Fruit fly (Drosophila melanogaster) whole organism, embryonic: ENCODE results near the gene soti.

Experiments
- Abd-B ChIP-seq: fragments of 200-800 bp; sonication (Bioruptor generic); optimal IDR thresholded peaks from 2 replicates; lab custom pipeline; 2018; ENCODE audit warnings: missing biosample characterization, mild to moderate bottlenecking, missing genetic modification characterization, moderate library complexity
- Adf1 ChIP-seq: fragments of 200-800 bp; sonication (Bioruptor generic); IDR thresholded peaks from 2 replicates; pipeline ENCODE4 v1.3.6; 2022; ENCODE audit warnings: missing biosample characterization, missing genetic modification characterization
- Antp ChIP-seq: fragments of 200-800 bp; sonication (Bioruptor generic); optimal IDR thresholded peaks from 3 replicates; lab custom pipeline; 2016; ENCODE audit warnings: missing biosample characterization, missing genetic modification characterization
- Atf-2 ChIP-seq: fragments of 200-800 bp; sonication (Bioruptor generic); optimal IDR thresholded peaks from 2 replicates; lab custom pipeline; 2016; ENCODE audit warnings: missing biosample characterization, missing genetic modification characterization
- BEAF-32 ChIP-seq: fragments of 200-800 bp; sonication (Bioruptor generic); optimal IDR thresholded peaks from 3 replicates; lab custom pipeline; 2017; ENCODE audit warnings: missing biosample characterization, missing genetic modification characterization, mild to moderate bottlenecking, moderate library complexity, missing genetic modification reagents
- Bteb2 ChIP-seq: fragments of 200-800 bp; sonication (Bioruptor generic); optimal IDR thresholded peaks from 2 replicates; lab custom pipeline; 2016; ENCODE audit warnings: missing biosample characterization, missing genetic modification characterization
- CG1024 ChIP-seq: fragments of 200-800 bp; sonication (Bioruptor generic); IDR thresholded peaks from 2 replicates; pipeline ENCODE4 v1.3.6; 2022; ENCODE audit warnings: missing biosample characterization, missing genetic modification characterization
- CG14014 ChIP-seq: fragments of 200-800 bp; sonication (Bioruptor generic); IDR thresholded peaks from 2 replicates; pipeline ENCODE4 v1.3.6; 2022; ENCODE audit warnings: missing biosample characterization, missing genetic modification characterization
- CG14965 ChIP-seq: fragments of 200-800 bp; sonication (Bioruptor generic); optimal IDR thresholded peaks from 2 replicates; lab custom pipeline; 2016; ENCODE audit warnings: missing biosample characterization, missing genetic modification characterization, borderline replicate concordance
- CG17186 ChIP-seq: fragments of 200-800 bp; sonication (Bioruptor generic); optimal IDR thresholded peaks from 3 replicates; lab custom pipeline; 2017; ENCODE audit warnings: missing biosample characterization, missing genetic modification reagents, missing genetic modification characterization
- CG17359 ChIP-seq: fragments of 200-800 bp; sonication (Bioruptor generic); optimal IDR thresholded peaks from 3 replicates; lab custom pipeline; 2018; ENCODE audit warnings: missing biosample characterization, mild to moderate bottlenecking, missing genetic modification characterization, moderate library complexity
- CG17829 ChIP-seq: fragments of 200-800 bp; optimal IDR thresholded peaks from 2 replicates; lab custom pipeline; 2019; ENCODE audit warnings: missing biosample characterization, mild to moderate bottlenecking, missing genetic modification characterization, moderate library complexity
- CG30020 ChIP-seq: fragments of 200-800 bp; optimal IDR thresholded peaks from 2 replicates; lab custom pipeline; 2019; ENCODE audit warnings: missing biosample characterization, mild to moderate bottlenecking, missing genetic modification characterization, moderate library complexity
- CG31441 ChIP-seq: fragments of 200-800 bp; sonication (Bioruptor generic); IDR thresholded peaks from 2 replicates; pipeline ENCODE4 v1.3.6; 2022; ENCODE audit warnings: missing biosample characterization, missing genetic modification characterization
- CG3407 ChIP-seq: fragments of 200-800 bp; sonication (Bioruptor generic); optimal IDR thresholded peaks from 2 replicates; lab custom pipeline; 2018; ENCODE audit warnings: missing biosample characterization, mild to moderate bottlenecking, missing genetic modification characterization
- CG6272 ChIP-seq: fragments of 200-800 bp; sonication (Bioruptor generic); IDR thresholded peaks from 2 replicates; pipeline ENCODE4 v1.3.6; 2022; ENCODE audit warnings: missing biosample characterization, missing genetic modification characterization
- CG6813 ChIP-seq: fragments of 200-800 bp; sonication (Bioruptor generic); optimal IDR thresholded peaks from 2 replicates; lab custom pipeline; 2017; ENCODE audit warnings: missing biosample characterization, missing genetic modification characterization, mild to moderate bottlenecking, moderate library complexity, missing genetic modification reagents
- CG8281 ChIP-seq: fragments of 200-800 bp; sonication (Bioruptor generic); optimal IDR thresholded peaks from 2 replicates; lab custom pipeline; 2018; ENCODE audit warnings: missing biosample characterization, mild to moderate bottlenecking, missing genetic modification characterization, moderate library complexity
- CG8290 ChIP-seq, 3 experiments: fragments of 200-800 bp; sonication (Bioruptor generic); optimal IDR thresholded peaks; 2 replicates each; lab custom pipeline; 2016 to 2019; ENCODE audit warnings: missing biosample characterization in 3 of 3, missing genetic modification characterization in 3 of 3, mild to moderate bottlenecking in 2 of 3, moderate library complexity in 1 of 3
- CrebB ChIP-seq: fragments of 200-800 bp; sonication (Bioruptor generic); optimal IDR thresholded peaks from 3 replicates; lab custom pipeline; 2018; ENCODE audit warnings: missing biosample characterization, mild to moderate bottlenecking, missing genetic modification characterization
- D ChIP-seq, 2 experiments: fragments of 200-800 bp in 1 of 2; fragments of >200 bp in 1 of 2; sonication (Bioruptor generic) in 1 of 2; optimal IDR thresholded peaks; 2 replicates in 1 of 2; 3 replicates in 1 of 2; lab custom pipeline; 2017; ENCODE audit warnings: mild to moderate bottlenecking in 1 of 2, missing biosample characterization in 1 of 2, missing genetic modification characterization in 1 of 2, missing genetic modification reagents in 1 of 2
- Dad ChIP-seq: fragments of 200-800 bp; sonication (Bioruptor generic); optimal IDR thresholded peaks from 3 replicates; lab custom pipeline; 2016; ENCODE audit warnings: missing biosample characterization, missing genetic modification characterization
- Dip3 ChIP-seq: fragments of 200-800 bp; sonication (Bioruptor generic); optimal IDR thresholded peaks from 3 replicates; lab custom pipeline; 2016; ENCODE audit warnings: missing biosample characterization, missing genetic modification characterization
- HLHmδ ChIP-seq: fragments of 200-800 bp; sonication (Bioruptor generic); optimal IDR thresholded peaks from 2 replicates; lab custom pipeline; 2018; ENCODE audit warnings: missing biosample characterization, mild to moderate bottlenecking, missing genetic modification characterization, moderate library complexity
- Hsf ChIP-seq: fragments of 200-800 bp; sonication (Bioruptor generic); optimal IDR thresholded peaks from 3 replicates; lab custom pipeline; 2016; ENCODE audit warnings: missing biosample characterization, missing genetic modification characterization
- MBD-R2 ChIP-seq: fragments of 200-800 bp; sonication (Bioruptor generic); IDR thresholded peaks from 2 replicates; pipeline ENCODE4 v1.3.6; 2022; ENCODE audit warnings: missing biosample characterization, missing genetic modification characterization
- Nf-YA ChIP-seq: fragments of 200-800 bp; sonication (Bioruptor generic); IDR thresholded peaks from 2 replicates; pipeline ENCODE4 v1.3.6; 2022; ENCODE audit warnings: missing biosample characterization, missing genetic modification characterization
- PHDP ChIP-seq: fragments of 200-800 bp; sonication (Bioruptor generic); optimal IDR thresholded peaks from 3 replicates; lab custom pipeline; 2018; ENCODE audit warnings: missing biosample characterization, mild to moderate bottlenecking, missing genetic modification characterization, moderate library complexity
- Rx ChIP-seq: fragments of 200-800 bp; sonication (Bioruptor generic); IDR thresholded peaks from 2 replicates; pipeline ENCODE4 v1.3.6; 2022; ENCODE audit warnings: missing biosample characterization, missing genetic modification characterization
- Spps ChIP-seq: fragments of 200-800 bp; sonication (Bioruptor generic); optimal IDR thresholded peaks from 2 replicates; lab custom pipeline; 2018; ENCODE audit warnings: missing biosample characterization, mild to moderate bottlenecking, missing genetic modification characterization
- Trl ChIP-seq, 3 experiments: fragments of >200 bp in 2 of 3; fragments of 200-800 bp in 1 of 3; sonication (Bioruptor generic) in 1 of 3; optimal IDR thresholded peaks; 2 replicates in 1 of 3; 3 replicates in 2 of 3; lab custom pipeline; 2016 to 2017; ENCODE audit warnings: missing biosample characterization in 1 of 3, missing genetic modification characterization in 1 of 3
- Xrp1 ChIP-seq: fragments of 200-800 bp; sonication (Bioruptor generic); IDR thresholded peaks from 2 replicates; pipeline ENCODE4 v1.3.6; 2022; ENCODE audit warnings: missing biosample characterization, missing genetic modification characterization
- ac ChIP-seq: fragments of 200-800 bp; sonication (Bioruptor generic); optimal IDR thresholded peaks from 3 replicates; lab custom pipeline; 2017; ENCODE audit warnings: missing biosample characterization, mild to moderate bottlenecking, missing genetic modification characterization
- aop ChIP-seq: fragments of 200-800 bp; sonication (Bioruptor generic); IDR thresholded peaks from 2 replicates; pipeline ENCODE4 v1.3.6; 2022; ENCODE audit warnings: missing biosample characterization, missing genetic modification characterization
- ara ChIP-seq: fragments of 200-800 bp; sonication (Bioruptor generic); IDR thresholded peaks from 2 replicates; pipeline ENCODE4 v1.3.6; 2022; ENCODE audit warnings: missing biosample characterization, missing genetic modification characterization
- ato ChIP-seq: fragments of 200-800 bp; sonication (Bioruptor generic); IDR thresholded peaks from 2 replicates; pipeline ENCODE4 v1.3.6; 2022; ENCODE audit warnings: missing biosample characterization, missing genetic modification characterization; ENCODE audit not compliant: partially characterized antibody
- az2 ChIP-seq: fragments of 200-800 bp; sonication (Bioruptor generic); optimal IDR thresholded peaks from 3 replicates; lab custom pipeline; 2016; ENCODE audit warnings: missing biosample characterization, missing genetic modification characterization
- cg ChIP-seq: fragments of 200-800 bp; sonication (Bioruptor generic); optimal IDR thresholded peaks from 3 replicates; lab custom pipeline; 2019; ENCODE audit warnings: missing biosample characterization, mild to moderate bottlenecking, missing genetic modification characterization, moderate library complexity
- crc ChIP-seq: fragments of 200-800 bp; sonication (Bioruptor generic); optimal IDR thresholded peaks from 2 replicates; lab custom pipeline; 2016; ENCODE audit warnings: missing biosample characterization, missing genetic modification characterization
- cwo ChIP-seq: fragments of 200-800 bp; sonication (Bioruptor generic); optimal IDR thresholded peaks from 3 replicates; lab custom pipeline; 2017; ENCODE audit warnings: missing biosample characterization, missing genetic modification characterization, mild to moderate bottlenecking, moderate library complexity, missing genetic modification reagents
- dati ChIP-seq: fragments of 200-800 bp; sonication (Bioruptor generic); IDR thresholded peaks from 2 replicates; pipeline ENCODE4 v1.3.6; 2022; ENCODE audit warnings: missing biosample characterization, missing genetic modification characterization
- dimm ChIP-seq: fragments of 200-800 bp; sonication (Bioruptor generic); IDR thresholded peaks from 2 replicates; pipeline ENCODE4 v1.3.6; 2022; ENCODE audit warnings: missing biosample characterization, missing genetic modification characterization
- dmrt11E ChIP-seq: fragments of 200-800 bp; sonication (Bioruptor generic); optimal IDR thresholded peaks from 3 replicates; lab custom pipeline; 2018; ENCODE audit warnings: missing biosample characterization, mild to moderate bottlenecking, missing genetic modification characterization, moderate library complexity
- emc ChIP-seq: fragments of 200-800 bp; sonication (Bioruptor generic); optimal IDR thresholded peaks from 2 replicates; lab custom pipeline; 2016; ENCODE audit warnings: missing biosample characterization, missing genetic modification characterization
- ham ChIP-seq: fragments of 200-800 bp; sonication (Bioruptor generic); IDR thresholded peaks from 2 replicates; pipeline ENCODE4 v1.3.6; 2022; ENCODE audit warnings: missing biosample characterization, missing genetic modification characterization
- maf-S ChIP-seq: fragments of 200-800 bp; sonication (Bioruptor generic); optimal IDR thresholded peaks from 2 replicates; lab custom pipeline; 2016; ENCODE audit warnings: missing biosample characterization, missing genetic modification characterization
- nmo ChIP-seq: fragments of 200-800 bp; sonication (Bioruptor generic); optimal IDR thresholded peaks from 2 replicates; lab custom pipeline; 2018; ENCODE audit warnings: missing biosample characterization, mild to moderate bottlenecking, missing genetic modification characterization, moderate library complexity
- slbo ChIP-seq: fragments of 200-800 bp; sonication (Bioruptor generic); IDR thresholded peaks from 2 replicates; pipeline ENCODE4 v1.3.6; 2022; ENCODE audit warnings: missing biosample characterization, missing genetic modification characterization
- tna ChIP-seq: fragments of 200-800 bp; sonication (Bioruptor generic); IDR thresholded peaks from 2 replicates; pipeline ENCODE4 v1.3.6; 2022; ENCODE audit warnings: missing biosample characterization, missing genetic modification characterization; ENCODE audit not compliant: partially characterized antibody
- usp ChIP-seq: fragments of >200 bp; optimal IDR thresholded peaks from 2 replicates; lab custom pipeline; 2017; ENCODE audit warnings: missing biosample characterization, missing genetic modification characterization

soti gene

dm6 chr3R:14356619-14357018 lies 24.9 kb downstream of the soti start (continued):
- TF ChIP-seq CG8290 (GFP tag; optimal IDR thresholded peaks at IDR 0.05; lab: Kevin White, UChicago) (no peak), CG8290 (tag; optimal IDR thresholded peaks at IDR 0.05; lab: Kevin White, UChicago) (peak in 1 of 2 experiments; percentile 66), dati (GFP tag; lab: Robert Waterston, UW) (no peak), Spps (tag; lab: Kevin White, UChicago) (no peak), crc (GFP tag; lab: Kevin White, UChicago) (no peak), CG6272 (GFP tag; lab: Robert Waterston, UW) (no peak), CG31441 (no peak), CG1024 (0 out of 2 replicates have a peak, but pooled peaks have one; percentile 43), Trl (optimal IDR thresholded peaks at IDR 0.05; lab: Kevin White, UChicago) (no peak), Trl (GFP tag; optimal IDR thresholded peaks at IDR 0.05; lab: Kevin White, UChicago) (no peak), dmrt11E (tag; lab: Kevin White, UChicago) (no peak), Rx (GFP tag; lab: Robert Waterston, UW) (no peak), ato (GFP tag; lab: Robert Waterston, UW) (no peak), aop (GFP tag; lab: Robert Waterston, UW) (no peak), usp (GFP tag; lab: Kevin White, UChicago) (no peak), Nf-YA (GFP tag; lab: Robert Waterston, UW) (no peak), CG3407 (GFP tag; lab: Kevin White, UChicago) (no peak), Dad (no peak), Hsf (GFP tag; lab: Kevin White, UChicago) (no peak), CG17829 (tag; lab: Kevin White, UChicago) (no peak), CG6813 (GFP tag; lab: Kevin White, UChicago) (no peak), dimm (GFP tag; lab: Robert Waterston, UW) (peak; percentile 27; the same call in 1 of the 2 replicates), cwo (GFP tag; lab: Kevin White, UChicago) (no peak), Abd-B (no peak), CG14965 (GFP tag; lab: Kevin White, UChicago) (no peak), Antp (GFP tag; lab: Kevin White, UChicago) (peak; percentile 29), ham (no peak), cg (GFP tag; lab: Kevin White, UChicago) (no peak), HLHmδ (GFP tag; lab: Kevin White, UChicago) (no peak), Bteb2 (GFP tag; lab: Kevin White, UChicago) (no peak), emc (GFP tag; lab: Kevin White, UChicago) (no peak), slbo (peak; percentile 62), BEAF-32 (GFP tag; lab: Kevin White, UChicago) (no peak), az2 (GFP tag; lab: Kevin White, UChicago) (peak; percentile 35), tna (GFP tag; lab: Robert Waterston, UW) (no peak), PHDP (tag; lab: Kevin White, UChicago) (no peak), CrebB (tag; lab: Kevin White, UChicago) (no peak), Adf1 (no peak), Dip3 (no peak), MBD-R2 (GFP tag; lab: Robert Waterston, UW) (no peak), ac (GFP tag; lab: Kevin White, UChicago) (no peak), maf-S (GFP tag; lab: Kevin White, UChicago) (no peak), CG8281 (tag; lab: Kevin White, UChicago) (no peak), D (optimal IDR thresholded peaks at IDR 0.05; lab: Kevin White, UChicago) (no peak), D (GFP tag; optimal IDR thresholded peaks at IDR 0.05; lab: Kevin White, UChicago) (no peak), CG30020 (tag; lab: Kevin White, UChicago) (no peak), CG17186 (GFP tag; lab: Kevin White, UChicago) (no peak), Atf-2 (no peak), CG17359 (tag; lab: Kevin White, UChicago) (peak; percentile 18), ara (GFP tag; lab: Robert Waterston, UW) (peak; percentile 29; the same call in 1 of the 2 replicates), nmo (GFP tag; lab: Kevin White, UChicago) (peak; percentile 14), CG14014 (GFP tag; lab: Robert Waterston, UW) (0 out of 2 replicates have a peak, but pooled peaks have one; percentile 25), Xrp1 (GFP tag; lab: Robert Waterston, UW) (peak; percentile 57; the same call in 1 of the 2 replicates)
